Fruit fly (Drosophila melanogaster): ENCODE data around the gene CG42395.

CG42395 gene

dm6 chrX:9600083-9600817 lies 24.2 kb upstream of the CG42395 start (continued):
- TF ChIP-seq salr (GFP tag; optimal IDR thresholded peaks at IDR 0.05) (peak in 1 of 2 experiments; percentile 61), acj6 (GFP tag; optimal IDR thresholded peaks at IDR 0.05) (peak; percentile 71), CG16779 (tag; optimal IDR thresholded peaks at IDR 0.05) (peak; percentile 33), vri (GFP tag; optimal IDR thresholded peaks at IDR 0.05) (peak; percentile 47), esn (GFP tag; optimal IDR thresholded peaks at IDR 0.05) (peak; percentile 76), svp (GFP tag) (peak; percentile 88), Eip78C (GFP tag) (peak; percentile 94), dac (GFP tag; optimal IDR thresholded peaks at IDR 0.05) (peak; percentile 61), Blimp-1 (GFP tag; optimal IDR thresholded peaks at IDR 0.05) (no peak), fd85E (GFP tag; optimal IDR thresholded peaks at IDR 0.05) (no peak), Lpt (GFP tag; optimal IDR thresholded peaks at IDR 0.05) (peak; percentile 70), CG8632 (GFP tag; optimal IDR thresholded peaks at IDR 0.05) (peak; percentile 63), CG4318 (GFP tag; optimal IDR thresholded peaks at IDR 0.05) (no peak), dsx (GFP tag; optimal IDR thresholded peaks at IDR 0.05; ENCODE audit: poor library complexity, severe bottlenecking) (peak; percentile 46), pdm3 (GFP tag; optimal IDR thresholded peaks at IDR 0.05) (peak; percentile 79), CG8119 (GFP tag; IDR thresholded peaks at IDR 0.05) (peak; percentile 71; the same call in 2 of the 3 replicates), CG6163 (GFP tag; IDR thresholded peaks at IDR 0.05) (peak; percentile 73; the same call in 2 of the 3 replicates), CG9139 (GFP tag; optimal IDR thresholded peaks at IDR 0.05) (peak; percentile 34), fd59A (GFP tag; optimal IDR thresholded peaks at IDR 0.05) (peak; percentile 60), CG10669 (GFP tag; optimal IDR thresholded peaks at IDR 0.05) (peak; percentile 66), CG7368 (GFP tag; optimal IDR thresholded peaks at IDR 0.05) (peak; percentile 64), CG11294 (GFP tag; IDR thresholded peaks at IDR 0.05) (peak; percentile 27; the same call in 1 of the 2 replicates), CG11902 (GFP tag; optimal IDR thresholded peaks at IDR 0.05) (peak; percentile 44), Sox102F (GFP tag; optimal IDR thresholded peaks at IDR 0.05) (no peak), CG6792 (GFP tag; optimal IDR thresholded peaks at IDR 0.05) (peak; percentile 71), Gug (GFP tag; IDR thresholded peaks at IDR 0.05) (0 out of 2 replicates have a peak, but pooled peaks have one; percentile 31), ss (GFP tag; optimal IDR thresholded peaks at IDR 0.05) (peak; percentile 52 to 68), CG8319 (GFP tag; optimal IDR thresholded peaks at IDR 0.05) (peak; percentile 33), Sox15 (GFP tag; optimal IDR thresholded peaks at IDR 0.05) (peak; percentile 26), CG34406 (GFP tag; optimal IDR thresholded peaks at IDR 0.05) (peak; percentile 61), Smox (GFP tag; optimal IDR thresholded peaks at IDR 0.05) (peak; percentile 76), lz (GFP tag; optimal IDR thresholded peaks at IDR 0.05) (peak; percentile 74), CG11762 (GFP tag; optimal IDR thresholded peaks at IDR 0.05; ENCODE audit: insufficient read depth) (peak; percentile 68), Ets96B (tag; optimal IDR thresholded peaks at IDR 0.05) (peak; percentile 58), Sox14 (GFP tag; optimal IDR thresholded peaks at IDR 0.05) (peak; percentile 79), CG1621 (tag; optimal IDR thresholded peaks at IDR 0.05) (peak; percentile 49), Ets21C (GFP tag; optimal IDR thresholded peaks at IDR 0.05) (peak; percentile 59)

dm6 chrX:9599158-9600082 lies 23.4 kb upstream of the CG42395 start:
- TF ChIP-seq Eip78C (GFP tag) (peak; percentile 25), topi (GFP tag; optimal IDR thresholded peaks at IDR 0.05) (no peak), svp (GFP tag) (peak; percentile 71), CG9139 (GFP tag; optimal IDR thresholded peaks at IDR 0.05) (no peak), achi (GFP tag; optimal IDR thresholded peaks at IDR 0.05) (no peak), CG10631 (GFP tag; optimal IDR thresholded peaks at IDR 0.05) (no peak), OdsH (GFP tag; optimal IDR thresholded peaks at IDR 0.05) (no peak), net (GFP tag; optimal IDR thresholded peaks at IDR 0.05) (no peak), CG6276 (GFP tag; optimal IDR thresholded peaks at IDR 0.05) (no peak), lz (GFP tag; optimal IDR thresholded peaks at IDR 0.05) (no peak), dac (GFP tag; optimal IDR thresholded peaks at IDR 0.05) (no peak), CG3919 (GFP tag; optimal IDR thresholded peaks at IDR 0.05) (no peak), vri (GFP tag; optimal IDR thresholded peaks at IDR 0.05) (peak; percentile 30), Blimp-1 (GFP tag; optimal IDR thresholded peaks at IDR 0.05) (no peak), eg (GFP tag; IDR thresholded peaks at IDR 0.05) (0 out of 3 replicates have a peak, but pooled peaks have one; percentile 19), fd59A (GFP tag; optimal IDR thresholded peaks at IDR 0.05) (no peak), fkh (GFP tag; optimal IDR thresholded peaks at IDR 0.05) (peak; percentile 45)
